Worm (Caenorhabditis elegans) whole organism, L4/young adult: Measurements from ENCODE around the gene gcn-1.

Experiments
- W03F9.2 ChIP-seq: fragments of 150-350 bp; optimal IDR thresholded peaks from 2 replicates; lab custom pipeline; 2014; ENCODE audit warnings: missing biosample characterization, missing genetic modification characterization
- dao-5 ChIP-seq: sonication (generic microtip); optimal IDR thresholded peaks from 2 replicates; lab custom pipeline; 2016; ENCODE audit warnings: missing genotype, missing genetic modification characterization, moderate library complexity, missing compliant biosample characterization
- him-1 ChIP-seq: sonication (generic microtip); optimal IDR thresholded peaks from 2 replicates; lab custom pipeline; 2016; ENCODE audit warnings: missing genotype, missing genetic modification reagents, missing genetic modification characterization, missing compliant biosample characterization

ce11 chrIII:2245727-2246126 is 94.0 kb downstream of the gcn-1 start, which contains the start of gene srd-67:
- TF ChIP-seq him-1 (tag; lab: Kevin White, UChicago) (no peak), W03F9.2 (tag; lab: Kevin White, UChicago) (no peak), dao-5 (tag; lab: Kevin White, UChicago) (no peak)
